Fruit fly (Drosophila melanogaster) whole organism, adult: Measurements from ENCODE around the gene CG10345.

Experiments used
- CG11617 ChIP-seq: fragments of 200-800 bp; sonication (Bioruptor generic); optimal IDR thresholded peaks from 2 replicates; lab custom pipeline; 2017; ENCODE audit warnings: mild to moderate bottlenecking, missing biosample characterization, missing genetic modification reagents, missing genetic modification characterization
- CG12768 ChIP-seq: fragments of 200-800 bp; sonication (Bioruptor generic); optimal IDR thresholded peaks from 2 replicates; lab custom pipeline; 2017; ENCODE audit warnings: missing biosample characterization, missing genetic modification characterization, mild to moderate bottlenecking, moderate library complexity, missing genetic modification reagents
- CG14711 ChIP-seq: fragments of 200-800 bp; sonication (Bioruptor generic); optimal IDR thresholded peaks from 2 replicates; lab custom pipeline; 2018; ENCODE audit warnings: missing biosample characterization, mild to moderate bottlenecking, missing genetic modification characterization, moderate library complexity
- CG1620 ChIP-seq: fragments of 200-800 bp; sonication (Bioruptor generic); optimal IDR thresholded peaks from 2 replicates; lab custom pipeline; 2016; ENCODE audit warnings: missing biosample characterization, missing genetic modification characterization
- CG33017 ChIP-seq: fragments of 200-800 bp; sonication (Bioruptor generic); optimal IDR thresholded peaks from 2 replicates; lab custom pipeline; 2018; ENCODE audit warnings: missing biosample characterization, mild to moderate bottlenecking, missing genetic modification characterization, moderate library complexity
- CG5204 ChIP-seq: fragments of 200-800 bp; sonication (Bioruptor generic); optimal IDR thresholded peaks from 2 replicates; lab custom pipeline; 2016; ENCODE audit warnings: missing biosample characterization, missing genetic modification characterization
- CG7045 ChIP-seq: fragments of 200-800 bp; sonication (Bioruptor generic); optimal IDR thresholded peaks from 2 replicates; lab custom pipeline; 2017; ENCODE audit warnings: missing biosample characterization, mild to moderate bottlenecking, missing genetic modification characterization
- CG7101 ChIP-seq: fragments of 200-800 bp; sonication (Bioruptor generic); optimal IDR thresholded peaks from 2 replicates; lab custom pipeline; 2018; ENCODE audit warnings: missing biosample characterization, mild to moderate bottlenecking, missing genetic modification characterization, moderate library complexity
- Clk ChIP-seq: fragments of 200-800 bp; sonication (Bioruptor generic); optimal IDR thresholded peaks from 2 replicates; lab custom pipeline; 2017; ENCODE audit warnings: missing biosample characterization, missing genetic modification characterization
- Crg-1 ChIP-seq: fragments of 200-800 bp; sonication (Bioruptor generic); optimal IDR thresholded peaks from 2 replicates; lab custom pipeline; 2016; ENCODE audit warnings: missing biosample characterization, missing genetic modification characterization
- Hr96 ChIP-seq: fragments of 200-800 bp; sonication (Bioruptor generic); optimal IDR thresholded peaks from 2 replicates; lab custom pipeline; 2016; ENCODE audit warnings: missing biosample characterization, missing genetic modification characterization
- Mnt ChIP-seq: fragments of 200-800 bp; sonication (Bioruptor generic); optimal IDR thresholded peaks from 2 replicates; lab custom pipeline; 2016; ENCODE audit warnings: missing biosample characterization, mild to moderate bottlenecking, missing genetic modification characterization
- bab1 ChIP-seq: fragments of 200-800 bp; sonication (Bioruptor generic); optimal IDR thresholded peaks from 3 replicates; lab custom pipeline; 2019; ENCODE audit warnings: missing biosample characterization, mild to moderate bottlenecking, missing genetic modification characterization, moderate library complexity
- cic ChIP-seq: fragments of 200-800 bp; sonication (Bioruptor generic); optimal IDR thresholded peaks from 2 replicates; lab custom pipeline; 2017; ENCODE audit warnings: missing biosample characterization, mild to moderate bottlenecking, missing genetic modification characterization, moderate library complexity
- cnc ChIP-seq, 2 experiments: fragments of >200 bp; optimal IDR thresholded peaks; 2 replicates each; lab custom pipeline; 2017
- kay ChIP-seq: fragments of 200-800 bp; sonication (Bioruptor generic); peaks from one replicate; lab custom pipeline; 2016; ENCODE audit warnings: missing biosample characterization, missing genetic modification characterization, borderline replicate concordance
- ovo ChIP-seq: fragments of 200-800 bp; sonication (Bioruptor generic); optimal IDR thresholded peaks from 2 replicates; lab custom pipeline; 2016; ENCODE audit warnings: missing biosample characterization, missing genetic modification characterization
- pad ChIP-seq: fragments of 200-800 bp; sonication (Bioruptor generic); optimal IDR thresholded peaks from 3 replicates; lab custom pipeline; 2017; ENCODE audit warnings: missing biosample characterization, missing genetic modification characterization, mild to moderate bottlenecking, moderate library complexity, missing genetic modification reagents
- tj ChIP-seq: fragments of 200-800 bp; sonication (Bioruptor generic); optimal IDR thresholded peaks from 3 replicates; lab custom pipeline; 2017; ENCODE audit warnings: missing biosample characterization, mild to moderate bottlenecking, missing genetic modification characterization, moderate library complexity
- toe ChIP-seq: fragments of 200-800 bp; sonication (Bioruptor generic); optimal IDR thresholded peaks from 2 replicates; lab custom pipeline; 2016; ENCODE audit warnings: missing biosample characterization, missing genetic modification characterization

Gene CG10345

DNA sequence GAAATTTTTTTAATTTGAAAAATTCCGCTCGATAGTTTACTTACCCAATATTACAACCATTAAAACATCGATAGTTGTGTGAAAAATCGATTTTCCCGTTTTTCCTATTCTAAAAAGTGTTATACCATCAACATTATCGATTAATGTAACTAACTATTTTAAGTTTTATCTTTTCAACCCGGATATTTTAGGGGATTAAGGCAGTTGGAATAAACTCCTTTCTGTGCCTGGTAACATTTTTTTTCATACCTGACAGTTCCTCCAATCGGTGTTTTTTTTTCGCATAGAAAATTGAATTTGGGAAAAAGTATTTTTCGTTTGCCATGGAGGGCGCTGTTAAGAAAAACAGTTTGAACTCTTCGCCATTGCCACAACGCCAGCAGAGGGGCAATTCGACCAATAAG lies 35.3 kb upstream of the CG10345 start, which contains the start of gene nonA-l:
Gene nonA-l (plus strand): TSS at position 201 of the 404 bp plus-strand sequence.
- TF ChIP-seq Clk (GFP tag; lab: Kevin White, UChicago) (no peak), bab1 (GFP tag; lab: Kevin White, UChicago) (peak; percentile 33)

DNA sequence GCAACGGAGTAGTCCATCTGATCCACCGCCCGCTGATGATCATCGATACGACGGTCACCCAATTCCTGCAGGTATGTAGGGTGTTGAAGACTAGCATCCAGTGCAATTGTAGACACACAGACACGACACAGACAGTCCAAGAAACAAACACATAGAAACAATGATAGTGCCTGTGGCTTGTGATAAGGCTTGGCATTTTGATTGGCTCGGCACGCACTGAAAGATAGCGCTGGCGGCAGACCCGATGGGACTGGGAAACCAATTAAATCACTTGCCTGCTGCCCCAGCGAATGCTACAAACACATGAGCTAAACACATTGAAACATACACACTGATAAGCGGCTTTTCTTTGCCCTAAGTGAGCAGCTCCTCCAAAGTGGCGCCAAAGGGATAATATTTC lies 28.0 kb upstream of the CG10345 start:
- TF ChIP-seq kay (GFP tag; lab: Kevin White, UChicago) (no peak), CG11617 (GFP tag; lab: Kevin White, UChicago) (no peak), CG7045 (no peak), tj (no peak), cnc (optimal IDR thresholded peaks at IDR 0.05; lab: Kevin White, UChicago) (no peak), ovo (GFP tag; lab: Kevin White, UChicago) (no peak), Clk (GFP tag; lab: Kevin White, UChicago) (no peak), CG7101 (tag; lab: Kevin White, UChicago) (no peak), Hr96 (GFP tag; lab: Kevin White, UChicago) (no peak), toe (GFP tag; lab: Kevin White, UChicago) (no peak), bab1 (GFP tag; lab: Kevin White, UChicago) (no peak), CG33017 (no peak), CG14711 (tag; lab: Kevin White, UChicago) (no peak), Mnt (GFP tag; lab: Kevin White, UChicago) (no peak)

DNA sequence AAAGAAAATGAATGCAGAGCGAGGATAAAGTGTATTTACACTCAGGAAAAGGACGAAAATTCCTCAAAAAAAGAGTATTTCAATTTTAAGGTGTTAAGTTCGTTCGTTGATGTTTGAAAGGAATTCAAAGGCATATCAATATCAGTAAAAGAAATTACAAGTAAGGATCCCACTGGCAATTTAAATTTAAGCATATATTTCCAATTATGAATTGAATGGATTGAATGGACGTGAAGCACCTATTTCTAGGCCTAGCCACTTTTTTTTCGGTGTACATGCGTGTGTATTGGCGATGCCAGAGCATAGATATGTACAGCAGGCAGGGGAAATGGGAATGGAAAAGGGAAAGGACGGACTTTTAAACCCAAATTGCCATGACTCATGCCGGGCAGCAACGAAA lies 25.9 kb upstream of the CG10345 start:
- no peak for TF ChIP-seq CG7045
- TF ChIP-seq CG5204 (GFP tag; lab: Kevin White, UChicago), result no peak
- no peak for TF ChIP-seq Crg-1
- no peak for TF ChIP-seq CG33017
- TF ChIP-seq cnc (optimal IDR thresholded peaks at IDR 0.05; lab: Kevin White, UChicago), result no peak
- TF ChIP-seq CG11617 (GFP tag; lab: Kevin White, UChicago), result no peak
- TF ChIP-seq pad (GFP tag; lab: Kevin White, UChicago), result no peak
- TF ChIP-seq toe (GFP tag; lab: Kevin White, UChicago), result no peak
- TF ChIP-seq CG1620 (GFP tag; lab: Kevin White, UChicago), result no peak
- TF ChIP-seq CG12768, result no peak
- TF ChIP-seq ovo (GFP tag; lab: Kevin White, UChicago), result no peak
- no peak for TF ChIP-seq kay (GFP tag; lab: Kevin White, UChicago)
- no peak for TF ChIP-seq Clk (GFP tag; lab: Kevin White, UChicago)

DNA sequence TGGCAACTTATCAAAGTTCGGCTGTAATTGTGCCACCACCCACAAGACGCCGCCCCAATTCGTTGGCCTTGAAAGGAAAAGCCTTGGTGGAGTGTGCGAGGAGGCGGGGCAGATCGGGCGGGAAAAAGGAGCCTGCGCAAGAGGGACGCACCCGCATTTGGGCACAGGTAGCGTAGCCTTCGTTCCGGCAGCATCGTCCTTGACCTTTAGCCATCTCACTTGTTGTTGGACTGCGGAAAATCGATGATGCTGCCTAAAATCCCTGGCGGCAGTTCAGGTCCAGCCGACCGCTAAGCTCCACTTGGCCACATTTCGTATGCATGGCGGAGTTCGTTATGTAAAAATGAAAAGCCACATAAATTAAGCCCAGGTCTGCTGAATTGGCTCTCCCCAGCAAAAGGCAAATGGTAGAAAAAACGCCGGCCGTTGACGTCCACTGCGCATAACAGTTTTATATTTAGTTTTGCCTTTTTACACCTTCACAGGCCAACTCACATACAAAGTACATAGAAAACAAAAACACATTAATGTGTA lies 22.3 kb upstream of the CG10345 start:
- TF ChIP-seq CG5204 (GFP tag; lab: Kevin White, UChicago) (no peak), Mnt (GFP tag; lab: Kevin White, UChicago) (no peak), Hr96 (GFP tag; lab: Kevin White, UChicago) (no peak), cic (GFP tag; lab: Kevin White, UChicago) (no peak), cnc (optimal IDR thresholded peaks at IDR 0.05; lab: Kevin White, UChicago) (no peak), kay (GFP tag; lab: Kevin White, UChicago) (no peak), CG12768 (no peak), bab1 (GFP tag; lab: Kevin White, UChicago) (no peak), CG1620 (GFP tag; lab: Kevin White, UChicago) (no peak), pad (GFP tag; lab: Kevin White, UChicago) (no peak), ovo (GFP tag; lab: Kevin White, UChicago) (no peak), toe (GFP tag; lab: Kevin White, UChicago) (no peak), CG14711 (tag; lab: Kevin White, UChicago) (no peak), CG33017 (no peak)

dm6 chr3R:16625844-16626430 lies 21.3 kb upstream of the CG10345 start:
- TF ChIP-seq Clk (GFP tag; lab: Kevin White, UChicago) (no peak), ovo (GFP tag; lab: Kevin White, UChicago) (peak; percentile 12), CG1620 (GFP tag; lab: Kevin White, UChicago) (no peak), tj (peak; percentile 81), kay (GFP tag; lab: Kevin White, UChicago) (peak; percentile 79), CG14711 (tag; lab: Kevin White, UChicago) (no peak), CG7101 (tag; lab: Kevin White, UChicago) (no peak), Mnt (GFP tag; lab: Kevin White, UChicago) (no peak), toe (GFP tag; lab: Kevin White, UChicago) (no peak), CG11617 (GFP tag; lab: Kevin White, UChicago) (no peak), CG33017 (no peak), CG7045 (no peak), bab1 (GFP tag; lab: Kevin White, UChicago) (no peak), CG5204 (GFP tag; lab: Kevin White, UChicago) (no peak), Hr96 (GFP tag; lab: Kevin White, UChicago) (no peak), pad (GFP tag; lab: Kevin White, UChicago) (no peak), CG12768 (no peak), cic (GFP tag; lab: Kevin White, UChicago) (no peak), cnc (optimal IDR thresholded peaks at IDR 0.05; lab: Kevin White, UChicago) (no peak), Crg-1 (no peak)
